Fruit fly (Drosophila melanogaster): ENCODE measurements around the gene Cht2.
A peak's percentile ranks its signal among the peaks of the same experiment; 100 is the strongest.

Cht2 gene

DNA sequence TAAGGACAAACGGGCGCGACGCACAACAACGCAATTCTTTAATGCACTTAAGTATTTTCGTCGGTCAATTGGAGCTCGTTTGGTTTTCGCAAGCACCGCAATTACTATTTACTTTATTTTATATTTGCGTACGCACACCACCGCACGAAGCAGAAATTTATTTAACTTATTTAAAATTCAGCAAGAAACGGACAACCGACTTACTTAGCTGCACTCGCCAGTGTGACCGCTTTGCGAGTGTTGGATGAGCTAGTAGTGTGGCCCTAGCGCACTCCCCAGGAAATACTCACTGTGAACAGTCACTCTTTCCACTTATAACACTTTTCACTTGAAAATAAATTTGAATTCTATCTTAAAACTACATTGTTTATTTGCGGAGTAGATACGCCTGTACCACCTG is 24.9 kb downstream of the Cht2 start, which contains the start of gene drpr:
TSS of gene drpr (minus strand) at position 235 of the 400 bp plus-strand sequence.
- TF ChIP-seq CG6808 (GFP tag; optimal IDR thresholded peaks at IDR 0.05) (no peak), CG6792 (GFP tag; optimal IDR thresholded peaks at IDR 0.05) (no peak), CG31627 (GFP tag; optimal IDR thresholded peaks at IDR 0.05) (no peak), Gug (GFP tag; IDR thresholded peaks at IDR 0.05) (no peak), cyc (GFP tag; optimal IDR thresholded peaks at IDR 0.05) (no peak), CG34406 (GFP tag; optimal IDR thresholded peaks at IDR 0.05) (no peak), Eip93F (GFP tag; optimal IDR thresholded peaks at IDR 0.05) (no peak), Sox14 (GFP tag; optimal IDR thresholded peaks at IDR 0.05) (peak; percentile 50), Eip75B (GFP tag; optimal IDR thresholded peaks at IDR 0.05) (peak; percentile 36), Sox15 (GFP tag; optimal IDR thresholded peaks at IDR 0.05) (no peak), CG6854 (GFP tag; optimal IDR thresholded peaks at IDR 0.05) (peak; percentile 47), spab (GFP tag; optimal IDR thresholded peaks at IDR 0.05) (no peak), CG15336 (GFP tag; IDR thresholded peaks at IDR 0.05) (no peak), fkh (GFP tag; optimal IDR thresholded peaks at IDR 0.05) (peak; percentile 62), CG7368 (GFP tag; optimal IDR thresholded peaks at IDR 0.05) (no peak), Met (GFP tag; optimal IDR thresholded peaks at IDR 0.05) (peak; percentile 24), lz (GFP tag; optimal IDR thresholded peaks at IDR 0.05) (peak; percentile 31), fd59A (GFP tag; optimal IDR thresholded peaks at IDR 0.05) (no peak), dac (GFP tag; optimal IDR thresholded peaks at IDR 0.05) (no peak), dsx (GFP tag; optimal IDR thresholded peaks at IDR 0.05; ENCODE audit: poor library complexity, severe bottlenecking) (peak; percentile 37), achi (GFP tag; optimal IDR thresholded peaks at IDR 0.05) (no peak), Ets21C (GFP tag; optimal IDR thresholded peaks at IDR 0.05) (no peak), CG6276 (GFP tag; optimal IDR thresholded peaks at IDR 0.05) (no peak), eg (GFP tag; IDR thresholded peaks at IDR 0.05) (peak; percentile 39; the same call in 1 of the 3 replicates), CG11902 (GFP tag; optimal IDR thresholded peaks at IDR 0.05) (no peak), ss (GFP tag; optimal IDR thresholded peaks at IDR 0.05) (peak in 1 of 2 experiments; percentile 15), CG8119 (GFP tag; IDR thresholded peaks at IDR 0.05) (peak; percentile 29; the same call in 2 of the 3 replicates), CG8319 (GFP tag; optimal IDR thresholded peaks at IDR 0.05) (no peak), CG11294 (GFP tag; IDR thresholded peaks at IDR 0.05) (no peak), CG11762 (GFP tag; optimal IDR thresholded peaks at IDR 0.05; ENCODE audit: insufficient read depth) (no peak), CG32006 (GFP tag; optimal IDR thresholded peaks at IDR 0.05) (no peak), CG10631 (GFP tag; optimal IDR thresholded peaks at IDR 0.05) (no peak), Hr38 (GFP tag; optimal IDR thresholded peaks at IDR 0.05) (no peak), net (GFP tag; optimal IDR thresholded peaks at IDR 0.05) (peak; percentile 22), CG10669 (GFP tag; optimal IDR thresholded peaks at IDR 0.05) (no peak), CG3919 (GFP tag; optimal IDR thresholded peaks at IDR 0.05) (peak; percentile 16), topi (GFP tag; optimal IDR thresholded peaks at IDR 0.05) (peak; percentile 47), svp (GFP tag) (peak; percentile 72), CG3032 (tag; optimal IDR thresholded peaks at IDR 0.05) (peak; percentile 15), Hr4 (GFP tag; optimal IDR thresholded peaks at IDR 0.05) (no peak), CG4318 (GFP tag; optimal IDR thresholded peaks at IDR 0.05) (no peak), Smox (GFP tag; optimal IDR thresholded peaks at IDR 0.05) (no peak), Lpt (GFP tag; optimal IDR thresholded peaks at IDR 0.05) (no peak), pdm3 (GFP tag; optimal IDR thresholded peaks at IDR 0.05) (no peak), Blimp-1 (GFP tag; optimal IDR thresholded peaks at IDR 0.05) (no peak), CG8632 (GFP tag; optimal IDR thresholded peaks at IDR 0.05) (no peak), Sox102F (GFP tag; optimal IDR thresholded peaks at IDR 0.05) (peak; percentile 58), Ets96B (tag; optimal IDR thresholded peaks at IDR 0.05) (peak; percentile 16), vri (GFP tag; optimal IDR thresholded peaks at IDR 0.05) (peak; percentile 24), Eip78C (GFP tag) (peak; percentile 78), OdsH (GFP tag; optimal IDR thresholded peaks at IDR 0.05) (no peak), esn (GFP tag; optimal IDR thresholded peaks at IDR 0.05) (peak; percentile 39), CG1621 (tag; optimal IDR thresholded peaks at IDR 0.05) (peak; percentile 20)

Measured in whole organism, prepupa.